Worm (Caenorhabditis elegans) whole organism, late embryonic: ENCODE data around the gene pgph-1.

Source experiments
- C38D4.7 ChIP-seq: fragments of 200-800 bp; sonication (Bioruptor generic); optimal IDR thresholded peaks from 2 replicates; lab custom pipeline; 2018; ENCODE audit warnings: mild to moderate bottlenecking, missing genetic modification characterization, moderate library complexity, missing compliant biosample characterization
- K09A11.1 ChIP-seq: sonication (generic microtip); optimal IDR thresholded peaks from 2 replicates; lab custom pipeline; 2017; ENCODE audit warnings: antibody characterized with exemption, mild to moderate bottlenecking, missing genetic modification characterization, missing compliant biosample characterization; ENCODE audit not compliant: insufficient read depth
- T23F11.4 ChIP-seq: fragments of 200-800 bp; sonication (Bioruptor generic); optimal IDR thresholded peaks from 2 replicates; lab custom pipeline; 2018; ENCODE audit warnings: mild to moderate bottlenecking, missing genetic modification characterization, missing compliant biosample characterization
- ama-1 ChIP-seq: fragments of 150-350 bp; optimal IDR thresholded peaks from 2 replicates; lab custom pipeline; 2014
- ceh-18 ChIP-seq: sonication (generic microtip); optimal IDR thresholded peaks from 2 replicates; lab custom pipeline; 2016; ENCODE audit warnings: missing genetic modification characterization, missing compliant biosample characterization
- ceh-19 ChIP-seq: fragments of 200-800 bp; sonication (Bioruptor generic); optimal IDR thresholded peaks from 2 replicates; lab custom pipeline; 2018; ENCODE audit warnings: mild to moderate bottlenecking, missing genetic modification characterization, missing compliant biosample characterization
- ceh-2 ChIP-seq: sonication (generic microtip); optimal IDR thresholded peaks from 2 replicates; lab custom pipeline; 2016; ENCODE audit warnings: missing genotype, missing genetic modification characterization, missing compliant biosample characterization
- ceh-30 ChIP-seq: fragments of 150-350 bp; optimal IDR thresholded peaks from 2 replicates; lab custom pipeline; 2014; ENCODE audit warnings: missing biosample characterization, missing genetic modification characterization
- ceh-45 ChIP-seq: fragments of 200-800 bp; sonication (Bioruptor generic); IDR thresholded peaks from 2 replicates; pipeline ENCODE4 v1.3.6; 2022; ENCODE audit warnings: missing genetic modification reagents, missing genetic modification characterization, missing compliant biosample characterization
- ceh-6 ChIP-seq: fragments of 200-800 bp; sonication (Bioruptor generic); optimal IDR thresholded peaks from 2 replicates; lab custom pipeline; 2018; ENCODE audit warnings: mild to moderate bottlenecking, missing genetic modification characterization, missing compliant biosample characterization
- ceh-9 ChIP-seq: sonication (generic microtip); optimal IDR thresholded peaks from 2 replicates; lab custom pipeline; 2016; ENCODE audit warnings: mild to moderate bottlenecking, missing genetic modification characterization, inconsistent platforms, missing compliant biosample characterization
- che-1 ChIP-seq: sonication (generic microtip); optimal IDR thresholded peaks from 2 replicates; lab custom pipeline; 2016; ENCODE audit warnings: mild to moderate bottlenecking, missing genetic modification characterization, missing compliant biosample characterization
- dve-1 ChIP-seq: sonication (generic microtip); optimal IDR thresholded peaks from 2 replicates; lab custom pipeline; 2017; ENCODE audit warnings: antibody characterized with exemption, mild to moderate bottlenecking, missing genetic modification characterization, missing compliant biosample characterization
- elt-2 ChIP-seq: sonication (generic microtip); optimal IDR thresholded peaks from 2 replicates; lab custom pipeline; 2016; ENCODE audit warnings: missing genetic modification reagents, missing genetic modification characterization, missing compliant biosample characterization
- eyg-1 ChIP-seq: sonication (generic microtip); optimal IDR thresholded peaks from 2 replicates; lab custom pipeline; 2016; ENCODE audit warnings: missing genotype, missing genetic modification characterization, missing compliant biosample characterization
- fkh-10 ChIP-seq: fragments of 150-350 bp; optimal IDR thresholded peaks from 2 replicates; lab custom pipeline; 2014; ENCODE audit warnings: missing biosample characterization, missing genetic modification reagents, missing genetic modification characterization
- fkh-6 ChIP-seq: sonication (generic microtip); optimal IDR thresholded peaks from 2 replicates; lab custom pipeline; 2016; ENCODE audit warnings: missing genetic modification characterization, missing compliant biosample characterization
- gmeb-2 ChIP-seq: sonication (generic microtip); optimal IDR thresholded peaks from 2 replicates; lab custom pipeline; 2016; ENCODE audit warnings: missing genetic modification characterization, inconsistent platforms, missing compliant biosample characterization
- hlh-30 ChIP-seq: sonication (generic microtip); optimal IDR thresholded peaks from 2 replicates; lab custom pipeline; 2017; ENCODE audit warnings: antibody characterized with exemption, missing genetic modification characterization, missing compliant biosample characterization; ENCODE audit not compliant: insufficient read depth
- hlh-6 ChIP-seq: sonication (generic microtip); optimal IDR thresholded peaks from 2 replicates; lab custom pipeline; 2016; ENCODE audit warnings: missing genotype, missing genetic modification characterization, missing compliant biosample characterization
- hlh-8 ChIP-seq: sonication (generic microtip); optimal IDR thresholded peaks from 2 replicates; lab custom pipeline; 2016; ENCODE audit warnings: missing genotype, missing genetic modification characterization, missing compliant biosample characterization
- lim-6 ChIP-seq: sonication (generic microtip); optimal IDR thresholded peaks from 2 replicates; lab custom pipeline; 2016; ENCODE audit warnings: missing genetic modification characterization, missing compliant biosample characterization
- lin-11 ChIP-seq: fragments of 200-800 bp; sonication (Bioruptor generic); optimal IDR thresholded peaks from 2 replicates; lab custom pipeline; 2018; ENCODE audit warnings: mild to moderate bottlenecking, missing genetic modification characterization, missing compliant biosample characterization
- madf-2 ChIP-seq: sonication (generic microtip); optimal IDR thresholded peaks from 2 replicates; lab custom pipeline; 2017; ENCODE audit warnings: missing genetic modification characterization, missing compliant biosample characterization
- mec-3 ChIP-seq: sonication (generic microtip); optimal IDR thresholded peaks from 2 replicates; lab custom pipeline; 2016; ENCODE audit warnings: borderline replicate concordance, missing genetic modification characterization, missing compliant biosample characterization
- nfya-1 ChIP-seq: sonication (generic microtip); optimal IDR thresholded peaks from 2 replicates; lab custom pipeline; 2017; ENCODE audit warnings: missing genetic modification characterization, mild to moderate bottlenecking, missing compliant biosample characterization, antibody characterized with exemption, moderate library complexity
- nhr-232 ChIP-seq: sonication (generic microtip); optimal IDR thresholded peaks from 2 replicates; lab custom pipeline; 2016; ENCODE audit warnings: missing genetic modification characterization, missing compliant biosample characterization
- npax-4 ChIP-seq: sonication (generic microtip); optimal IDR thresholded peaks from 2 replicates; lab custom pipeline; 2016; ENCODE audit warnings: missing genetic modification characterization, missing compliant biosample characterization
- odd-2 ChIP-seq: sonication (generic microtip); optimal IDR thresholded peaks from 2 replicates; lab custom pipeline; 2017; ENCODE audit warnings: antibody characterized with exemption, mild to moderate bottlenecking, missing genetic modification characterization, missing compliant biosample characterization
- pag-3 ChIP-seq: sonication (generic microtip); optimal IDR thresholded peaks from 2 replicates; lab custom pipeline; 2016; ENCODE audit warnings: missing compliant biosample characterization, missing genetic modification characterization, borderline replicate concordance
- pat-9 ChIP-seq: fragments of 200-800 bp; sonication (Bioruptor generic); optimal IDR thresholded peaks from 2 replicates; lab custom pipeline; 2018; ENCODE audit warnings: mild to moderate bottlenecking, missing genetic modification characterization, moderate library complexity, missing compliant biosample characterization
- pax-1 ChIP-seq: fragments of 150-350 bp; optimal IDR thresholded peaks from 2 replicates; lab custom pipeline; 2014; ENCODE audit warnings: missing biosample characterization, missing genetic modification characterization
- pha-2 ChIP-seq: sonication (generic microtip); optimal IDR thresholded peaks from 2 replicates; lab custom pipeline; 2017; ENCODE audit warnings: mild to moderate bottlenecking, missing genetic modification characterization, missing compliant biosample characterization
- pha-4 ChIP-seq: fragments of 150-350 bp; optimal IDR thresholded peaks from 2 replicates; lab custom pipeline; 2018; ENCODE audit warnings: missing biosample characterization, missing genetic modification reagents, missing genetic modification characterization
- pqm-1 ChIP-seq: sonication (generic microtip); optimal IDR thresholded peaks from 2 replicates; lab custom pipeline; 2016; ENCODE audit warnings: missing genetic modification characterization, missing compliant biosample characterization
- sox-2 ChIP-seq: fragments of 200-800 bp; sonication (Bioruptor generic); IDR thresholded peaks from 2 replicates; pipeline ENCODE4 v1.3.6; 2022; ENCODE audit warnings: missing genetic modification reagents, missing genetic modification characterization, missing compliant biosample characterization
- tbx-7 ChIP-seq: sonication (generic microtip); optimal IDR thresholded peaks from 2 replicates; lab custom pipeline; 2016; ENCODE audit warnings: missing genotype, missing genetic modification characterization, missing compliant biosample characterization
- ttx-3 ChIP-seq: sonication (generic microtip); optimal IDR thresholded peaks from 2 replicates; lab custom pipeline; 2016; ENCODE audit warnings: missing genetic modification reagents, missing genetic modification characterization, missing compliant biosample characterization
- unc-3 ChIP-seq, 2 experiments: fragments of 200-800 bp in 1 of 2; sonication (Bioruptor generic) in 1 of 2; sonication (generic microtip) in 1 of 2; conservative IDR thresholded peaks in 1 of 2; optimal IDR thresholded peaks in 1 of 2; 2 replicates each; pipeline versions ENCODE4 v1.3.6 to Lab custom; 2016 to 2022; ENCODE audit warnings: missing compliant biosample characterization in 2 of 2, missing genetic modification characterization in 2 of 2, missing genetic modification reagents in 1 of 2
- unc-42 ChIP-seq: sonication (generic microtip); optimal IDR thresholded peaks from 2 replicates; lab custom pipeline; 2016; ENCODE audit warnings: missing genotype, missing genetic modification characterization, missing compliant biosample characterization
- unc-86 ChIP-seq: sonication (generic microtip); optimal IDR thresholded peaks from 2 replicates; lab custom pipeline; 2016; ENCODE audit warnings: missing genetic modification characterization, missing compliant biosample characterization
- zip-5 ChIP-seq: sonication (generic microtip); optimal IDR thresholded peaks from 2 replicates; lab custom pipeline; 2016; ENCODE audit warnings: missing genetic modification characterization, missing compliant biosample characterization

The pgph-1 gene

ce11 chrV:5739438-5739837, 13.9 kb downstream of the pgph-1 start:
- no peak for TF ChIP-seq T23F11.4
- TF ChIP-seq pat-9 (tag; lab: Kevin White, UChicago), result no peak
- TF ChIP-seq mec-3 (tag; lab: Kevin White, UChicago), result no peak
- no peak for TF ChIP-seq dve-1 (tag; lab: Kevin White, UChicago)
- TF ChIP-seq sox-2 (GFP tag; lab: Robert Waterston, UW), result no peak
- TF ChIP-seq pax-1, result no peak
- no peak for TF ChIP-seq K09A11.1
- TF ChIP-seq hlh-6, result no peak
- no peak for TF ChIP-seq ama-1 (lab: Kevin White, UChicago)
- no peak for TF ChIP-seq hlh-30 (tag; lab: Kevin White, UChicago)
- TF ChIP-seq madf-2 (tag; lab: Kevin White, UChicago), result no peak
- TF ChIP-seq gmeb-2, result no peak
- TF ChIP-seq ceh-6 (GFP tag; lab: Kevin White, UChicago), result no peak
- no peak for TF ChIP-seq fkh-10
- TF ChIP-seq ceh-18 (tag; lab: Kevin White, UChicago), result no peak
- TF ChIP-seq tbx-7 (tag; lab: Kevin White, UChicago), result no peak
- TF ChIP-seq nhr-232 (tag; lab: Kevin White, UChicago), result no peak
- no peak for TF ChIP-seq nfya-1 (tag; lab: Kevin White, UChicago)
- no peak for TF ChIP-seq ttx-3 (tag; lab: Kevin White, UChicago)
- no peak for TF ChIP-seq odd-2 (tag; lab: Kevin White, UChicago)

ce11 chrV:5736068-5736467, 17.3 kb downstream of the pgph-1 start, which contains the start of gene K09H11.6:
K09H11.6 (minus strand) TSS chrV:5736168.
- TF ChIP-seq lin-11 (no peak), eyg-1 (tag; lab: Kevin White, UChicago) (no peak), ceh-2 (tag; lab: Kevin White, UChicago) (no peak), ceh-30 (tag; lab: Kevin White, UChicago) (no peak), pha-2 (tag; lab: Kevin White, UChicago) (no peak), unc-86 (tag; lab: Kevin White, UChicago) (no peak), pag-3 (tag; lab: Kevin White, UChicago) (no peak), npax-4 (no peak), nfya-1 (tag; lab: Kevin White, UChicago) (no peak), T23F11.4 (no peak), che-1 (tag; lab: Kevin White, UChicago) (no peak), ceh-19 (GFP tag; lab: Kevin White, UChicago) (no peak), pha-4 (tag; lab: Kevin White, UChicago) (no peak), fkh-6 (tag; lab: Kevin White, UChicago) (no peak)

- TF ChIP-seq zip-5 (tag; lab: Kevin White, UChicago), result no peak
- TF ChIP-seq ceh-30 (tag; lab: Kevin White, UChicago), result no peak
- TF ChIP-seq hlh-8 (tag; lab: Kevin White, UChicago), result no peak
- TF ChIP-seq eyg-1 (tag; lab: Kevin White, UChicago), result no peak
- no peak for TF ChIP-seq ceh-9
- no peak for TF ChIP-seq fkh-10
- no peak for TF ChIP-seq C38D4.7
- no peak for TF ChIP-seq ceh-45 (GFP tag; lab: Robert Waterston, UW)
- no peak for TF ChIP-seq unc-42
- no peak for TF ChIP-seq unc-3 (GFP tag; conservative IDR thresholded peaks at IDR 0.05; lab: Robert Waterston, UW)
- TF ChIP-seq unc-3 (tag; optimal IDR thresholded peaks at IDR 0.05; lab: Kevin White, UChicago), result no peak
- no peak for TF ChIP-seq pqm-1 (tag; lab: Kevin White, UChicago)
- TF ChIP-seq ceh-18 (tag; lab: Kevin White, UChicago), result no peak
- TF ChIP-seq pax-1, result no peak
- TF ChIP-seq pat-9 (tag; lab: Kevin White, UChicago), result no peak
- no peak for TF ChIP-seq unc-86 (tag; lab: Kevin White, UChicago)
- TF ChIP-seq elt-2 (tag; lab: Kevin White, UChicago), result no peak
- TF ChIP-seq lim-6 (tag; lab: Kevin White, UChicago), result no peak
- no peak for TF ChIP-seq gmeb-2
- TF ChIP-seq T23F11.4, result no peak
Measured at ce11 chrV:5730783-5731182, 22.5 kb downstream of the pgph-1 start, which contains the start of gene K09H11.15. K09H11.15 (minus strand) TSS chrV:5730883.
